Worm (Caenorhabditis elegans) whole organism, midembryonic: ENCODE results near the gene srab-1.

Source experiments
- T22C8.4 ChIP-seq: fragments of 200-800 bp; sonication (Bioruptor generic); IDR thresholded peaks from 2 replicates; pipeline ENCODE4 v1.3.6; 2022; ENCODE audit warnings: missing genetic modification characterization, missing compliant biosample characterization
- cog-1 ChIP-seq: sonication (generic microtip); optimal IDR thresholded peaks from 2 replicates; lab custom pipeline; 2016; ENCODE audit warnings: missing genetic modification characterization, missing compliant biosample characterization
- flt-1 ChIP-seq: fragments of 200-800 bp; sonication (Bioruptor generic); IDR thresholded peaks from 2 replicates; pipeline ENCODE4 v1.3.6; 2022; ENCODE audit warnings: missing genetic modification characterization, missing compliant biosample characterization
- klf-2 ChIP-seq: fragments of 200-800 bp; sonication (Bioruptor generic); conservative IDR thresholded peaks from 2 replicates; pipeline ENCODE4 v1.3.6; 2022; ENCODE audit warnings: missing genetic modification reagents, missing genetic modification characterization, missing compliant biosample characterization
- med-1 ChIP-seq: sonication (generic microtip); optimal IDR thresholded peaks from 2 replicates; lab custom pipeline; 2017; ENCODE audit warnings: missing genetic modification characterization, mild to moderate bottlenecking, missing compliant biosample characterization, antibody characterized with exemption, missing genetic modification reagents; ENCODE audit not compliant: insufficient read depth
- ref-1 ChIP-seq: fragments of 200-800 bp; sonication (Bioruptor generic); conservative IDR thresholded peaks from 2 replicates; pipeline ENCODE4 v1.3.6; 2022; ENCODE audit warnings: missing genetic modification reagents, missing genetic modification characterization, missing compliant biosample characterization
- tab-1 ChIP-seq: fragments of 200-800 bp; sonication (Bioruptor generic); IDR thresholded peaks from 2 replicates; pipeline ENCODE4 v1.3.6; 2022; ENCODE audit warnings: missing genetic modification characterization, missing compliant biosample characterization
- ztf-23 ChIP-seq: fragments of 200-800 bp; sonication (Bioruptor generic); IDR thresholded peaks from 2 replicates; pipeline ENCODE4 v1.3.6; 2022; ENCODE audit warnings: missing genetic modification reagents, missing genetic modification characterization, missing compliant biosample characterization
- ztf-29 ChIP-seq: fragments of 200-800 bp; sonication (Bioruptor generic); IDR thresholded peaks from 2 replicates; pipeline ENCODE4 v1.3.6; 2022; ENCODE audit warnings: missing genetic modification reagents, missing genetic modification characterization, missing compliant biosample characterization

- TF ChIP-seq tab-1, result no peak
- no peak for TF ChIP-seq ztf-23 (GFP tag; lab: Robert Waterston, UW)
- TF ChIP-seq klf-2 (GFP tag; lab: Robert Waterston, UW), result no peak
- no peak for TF ChIP-seq T22C8.4
- no peak for TF ChIP-seq ref-1 (GFP tag; lab: Robert Waterston, UW)
- no peak for TF ChIP-seq flt-1 (GFP tag; lab: Robert Waterston, UW)
- no peak for TF ChIP-seq med-1 (GFP tag; lab: Kevin White, UChicago)
- TF ChIP-seq ztf-29 (GFP tag; lab: Robert Waterston, UW), result no peak
- no peak for TF ChIP-seq cog-1 (tag; lab: Kevin White, UChicago)
These were observed 49.0 kb upstream of the srab-1 start, which contains the start of gene srh-130 for ce11 chrV:5150880-5151279.
